Worm (Caenorhabditis elegans): Measurements from ENCODE around the gene T24H10.1.

DNA sequence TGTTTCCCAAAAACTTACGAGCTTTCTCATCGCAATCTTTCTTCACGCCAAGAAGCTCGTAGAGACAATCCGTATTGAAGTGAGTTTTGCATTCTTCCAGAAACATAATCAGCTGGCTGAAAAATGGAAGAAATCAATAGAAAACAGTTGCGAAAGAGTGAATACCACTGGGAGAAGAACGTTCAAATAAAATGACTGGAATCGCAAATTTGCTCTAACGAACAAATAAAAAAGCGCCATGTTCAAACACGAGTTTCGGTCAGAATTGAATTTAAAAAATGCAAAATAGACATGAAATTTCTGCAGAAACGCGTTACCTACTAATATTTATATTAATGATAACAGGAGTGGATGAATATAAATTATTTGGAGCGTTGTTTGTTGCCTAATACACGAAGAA lies 9.3 kb downstream of the T24H10.1 start, which contains the start of gene dnj-23:
- TF ChIP-seq dao-5 (tag; optimal IDR thresholded peaks at IDR 0.05) (no peak), W03F9.2 (tag; optimal IDR thresholded peaks at IDR 0.05) (no peak), him-1 (tag; optimal IDR thresholded peaks at IDR 0.05) (no peak)

Measured in whole organism, L4/young adult.